Worm (Caenorhabditis elegans): Measurements from ENCODE around the gene dpy-19.

DNA sequence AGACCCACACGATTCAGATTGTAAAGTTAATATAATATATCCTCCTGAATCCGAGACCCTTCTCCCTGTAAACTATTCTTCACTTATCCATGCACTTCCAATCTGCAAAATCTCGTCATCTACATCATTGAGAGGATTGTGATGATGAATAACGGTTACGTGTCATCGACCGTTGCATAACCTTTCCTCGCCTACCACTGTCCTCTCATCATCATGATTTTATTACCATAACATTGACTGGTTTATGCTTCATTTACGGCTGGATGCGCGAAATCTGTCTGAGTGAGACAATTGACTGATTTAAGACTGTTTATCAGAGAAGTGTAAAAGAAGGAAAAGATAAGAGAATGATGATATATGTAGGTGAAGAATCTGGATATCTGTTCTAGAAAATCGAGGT lies 47.0 kb downstream of the dpy-19 start:
- TF ChIP-seq ztf-29 (GFP tag; IDR thresholded peaks at IDR 0.05) = no peak
- TF ChIP-seq med-1 (GFP tag; optimal IDR thresholded peaks at IDR 0.05; ENCODE audit: insufficient read depth) = no peak

All from whole organism, midembryonic.